Worm (Caenorhabditis elegans): Measurements from ENCODE around the gene C18H7.12.

C18H7.12 gene

ce11 chrIV:620324-620723, 32.7 kb upstream of the C18H7.12 start (continued):
- TF ChIP-seq aptf-3 (GFP tag; IDR thresholded peaks at IDR 0.05) (peak; percentile 82; the same call in 1 of the 2 replicates), mxl-1 (tag; optimal IDR thresholded peaks at IDR 0.05) (no peak), F49E8.2 (tag; optimal IDR thresholded peaks at IDR 0.05; ENCODE audit: insufficient read depth) (no peak), die-1 (tag; optimal IDR thresholded peaks at IDR 0.05) (peak; percentile 50), unc-130 (GFP tag; optimal IDR thresholded peaks at IDR 0.05) (peak; percentile 33), nhr-80 (tag; optimal IDR thresholded peaks at IDR 0.05) (no peak), F22D6.2 (tag; optimal IDR thresholded peaks at IDR 0.05) (no peak), lin-35 (GFP tag; optimal IDR thresholded peaks at IDR 0.05) (peak in 1 of 3 experiments; percentile 65), lag-1 (GFP tag; IDR thresholded peaks at IDR 0.05) (no peak), F52B5.7 (tag; optimal IDR thresholded peaks at IDR 0.05) (peak; percentile 38), ceh-58 (GFP tag; IDR thresholded peaks at IDR 0.05) (no peak), egl-18 (GFP tag; IDR thresholded peaks at IDR 0.05) (no peak), akir-1 (GFP tag; optimal IDR thresholded peaks at IDR 0.05) (peak; percentile 29), rpc-1 (optimal IDR thresholded peaks at IDR 0.05) (peak; percentile 87), rpc-1 (tag; optimal IDR thresholded peaks at IDR 0.05) (peak; percentile 84), F10E7.11 (tag; optimal IDR thresholded peaks at IDR 0.05) (no peak), T07F8.4 (tag; optimal IDR thresholded peaks at IDR 0.05) (peak; percentile 29), atf-7 (tag; optimal IDR thresholded peaks at IDR 0.05) (peak; percentile 9), F33H1.4 (GFP tag; IDR thresholded peaks at IDR 0.05) (peak; percentile 19; the same call in 1 of the 2 replicates), ceh-79 (tag; optimal IDR thresholded peaks at IDR 0.05) (no peak), ztf-28 (GFP tag; IDR thresholded peaks at IDR 0.05) (no peak), efl-1 (GFP tag; optimal IDR thresholded peaks at IDR 0.05) (no peak), nfyb-1 (GFP tag; IDR thresholded peaks at IDR 0.05) (peak; percentile 76; the same call in 1 of the 2 replicates), Y67H2A.10 (GFP tag; conservative IDR thresholded peaks at IDR 0.05) (no peak), lsy-27 (tag; optimal IDR thresholded peaks at IDR 0.05; ENCODE audit: borderline replicate concordance, insufficient read depth) (no peak), ztf-18 (tag; optimal IDR thresholded peaks at IDR 0.05) (peak; percentile 39), snpc-1.3 (tag; optimal IDR thresholded peaks at IDR 0.05; ENCODE audit: insufficient read depth) (peak; percentile 32), sea-2 (GFP tag; IDR thresholded peaks at IDR 0.05) (no peak), lir-1 (GFP tag; conservative IDR thresholded peaks at IDR 0.05) (no peak), F37B4.10 (GFP tag; IDR thresholded peaks at IDR 0.05) (no peak), zim-3 (tag; optimal IDR thresholded peaks at IDR 0.05) (peak; percentile 82), ama-1 (optimal IDR thresholded peaks at IDR 0.05) (no peak), ama-1 (GFP tag; optimal IDR thresholded peaks at IDR 0.05) (peak; percentile 17 to 64), nhr-90 (tag; optimal IDR thresholded peaks at IDR 0.05) (peak; percentile 61), nhr-179 (tag; optimal IDR thresholded peaks at IDR 0.05) (no peak), mcd-1 (GFP tag; IDR thresholded peaks at IDR 0.05) (peak; percentile 58), rcor-1 (GFP tag; IDR thresholded peaks at IDR 0.05) (peak; percentile 42; the same call in 1 of the 2 replicates), ceh-27 (GFP tag; optimal IDR thresholded peaks at IDR 0.05) (peak; percentile 63), ekl-4 (GFP tag; IDR thresholded peaks at IDR 0.05) (peak; percentile 39), dpff-1 (tag; optimal IDR thresholded peaks at IDR 0.05) (no peak), tbx-9 (tag; optimal IDR thresholded peaks at IDR 0.05; ENCODE audit: borderline replicate concordance) (no peak), him-1 (tag; optimal IDR thresholded peaks at IDR 0.05) (peak; percentile 75), lsl-1 (GFP tag; optimal IDR thresholded peaks at IDR 0.05) (peak; percentile 26), ztf-6 (GFP tag; IDR thresholded peaks at IDR 0.05) (no peak), Y53G8AR.9 (GFP tag; conservative IDR thresholded peaks at IDR 0.05) (no peak), snpc-3.4 (tag; optimal IDR thresholded peaks at IDR 0.05) (peak; percentile 73), egrh-3 (GFP tag; IDR thresholded peaks at IDR 0.05) (no peak), K12H6.12 (tag; optimal IDR thresholded peaks at IDR 0.05) (peak; percentile 13), Y53F4B.3 (GFP tag; IDR thresholded peaks at IDR 0.05) (no peak), ztf-3 (GFP tag; optimal IDR thresholded peaks at IDR 0.05) (no peak)

All from whole organism, young adult.